Fruit fly (Drosophila melanogaster) ovary, adult (tissue): ENCODE measurements around the gene CG7607.

Source experiments
- CG17801 ChIP-seq: fragments of 200-800 bp; optimal IDR thresholded peaks from 2 replicates; lab custom pipeline; 2019; ENCODE audit warnings: missing biosample characterization, mild to moderate bottlenecking, missing genetic modification characterization, moderate library complexity; ENCODE audit not compliant: partially characterized antibody

Gene CG7607

dm6 chr3L:11199320-11199719 lies at the start of gene CG7607:
CG7607 (plus strand) TSS chr3L:11199620.
- TF ChIP-seq CG17801, result no peak

- no peak for TF ChIP-seq CG17801
These were observed 48.6 kb upstream of the CG7607 start, which contains the start of gene CG6216 for dm6 chr3L:11150735-11151287. CG6216 (minus strand) TSS chr3L:11150785.

DNA sequence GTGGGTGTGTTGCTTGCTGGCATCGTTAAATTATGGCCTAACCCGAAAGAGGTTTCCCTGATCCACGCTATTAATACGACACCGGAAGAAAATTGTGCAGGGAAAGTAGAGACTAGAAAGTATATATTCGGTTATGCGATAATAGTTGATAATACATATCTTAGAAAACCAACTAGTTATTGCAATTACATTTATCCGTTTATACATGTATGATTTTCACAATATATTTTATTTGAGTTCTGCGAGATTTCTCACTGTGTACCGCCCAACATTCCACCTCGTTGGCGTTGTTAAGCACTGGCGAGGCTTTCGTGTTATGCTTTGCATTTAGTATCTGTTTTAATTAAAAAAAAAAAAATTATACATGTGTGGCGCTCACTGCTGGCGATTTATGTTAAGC lies 44.0 kb upstream of the CG7607 start:
- TF ChIP-seq CG17801, result no peak

DNA sequence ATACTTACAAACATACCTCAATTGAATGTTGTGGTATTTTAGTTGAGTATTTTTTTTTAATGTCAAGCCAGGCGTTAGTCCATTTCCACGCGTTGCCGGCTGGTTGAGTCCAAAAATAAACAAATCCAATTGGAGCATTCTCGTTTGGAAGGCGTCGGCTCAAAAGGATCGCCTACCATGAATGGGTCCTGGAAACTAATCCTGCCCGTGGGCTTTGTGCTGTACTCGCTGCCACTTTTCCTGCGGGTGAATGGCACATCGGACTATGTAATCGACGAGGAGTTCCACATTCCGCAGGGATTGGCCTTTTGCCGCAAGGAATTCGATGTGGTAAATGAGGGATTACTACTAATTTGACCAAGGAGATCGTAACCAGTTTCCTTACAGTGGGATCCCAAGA lies 34.5 kb upstream of the CG7607 start, which contains the start of gene Alg10:
TSS of gene Alg10 (plus strand) at position 73 of the 400 bp plus-strand sequence.
- no peak for TF ChIP-seq CG17801

- TF ChIP-seq CG17801, result peak; percentile 75
These were observed 29.9 kb upstream of the CG7607 start, which contains the start of the genes wls and Adck5 for dm6 chr3L:11169299-11170181. wls (minus strand) TSS chr3L:11169625. Adck5 (plus strand) TSS chr3L:11169817.

DNA sequence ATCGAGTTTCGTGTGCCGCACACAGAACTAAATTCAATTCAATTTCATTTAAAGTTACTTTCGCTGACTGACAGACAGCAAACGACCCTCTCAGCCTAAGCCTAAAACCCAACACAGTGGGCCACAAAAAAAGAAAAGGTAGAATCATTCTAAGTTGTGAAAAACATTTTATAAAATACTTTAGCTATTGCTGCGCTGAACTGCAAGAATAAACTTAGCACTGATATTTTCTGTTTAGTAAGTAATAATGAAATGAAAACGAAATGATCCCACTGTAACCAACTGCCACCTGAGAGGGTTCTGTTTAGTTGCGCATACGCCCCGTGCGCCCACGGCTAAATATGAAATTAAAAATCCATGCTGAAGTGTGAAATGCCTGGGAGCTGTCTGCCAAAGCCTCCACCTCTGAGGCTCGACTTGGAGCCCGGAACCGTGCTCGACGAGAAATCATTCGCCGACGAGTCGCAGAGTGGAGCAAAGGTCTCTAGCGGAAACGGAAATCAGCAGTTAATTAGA lies 26.3 kb upstream of the CG7607 start, which contains the start of gene CG14142:
TSS of gene CG14142 (plus strand) at position 466 of the 516 bp plus-strand sequence.
- TF ChIP-seq CG17801, result no peak

DNA sequence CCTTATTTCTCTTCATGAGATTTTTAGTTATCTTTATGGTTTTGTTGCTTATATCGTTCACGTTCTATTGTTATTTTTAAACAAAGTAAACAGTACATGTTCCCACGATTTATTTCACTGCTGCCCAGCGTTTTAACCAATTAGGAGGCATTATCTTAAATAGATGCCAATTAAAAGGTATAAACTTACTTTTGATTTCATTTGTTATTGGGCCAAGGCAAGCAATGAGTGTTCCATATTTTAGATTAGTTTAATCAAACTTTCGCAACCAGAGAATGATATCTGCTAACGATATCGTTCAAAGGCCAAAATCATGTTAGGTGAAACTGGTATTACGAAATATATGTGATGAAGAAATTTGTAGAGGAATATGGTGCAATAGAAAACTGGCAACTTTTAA lies 16.4 kb upstream of the CG7607 start:
- TF ChIP-seq CG17801, result no peak

DNA sequence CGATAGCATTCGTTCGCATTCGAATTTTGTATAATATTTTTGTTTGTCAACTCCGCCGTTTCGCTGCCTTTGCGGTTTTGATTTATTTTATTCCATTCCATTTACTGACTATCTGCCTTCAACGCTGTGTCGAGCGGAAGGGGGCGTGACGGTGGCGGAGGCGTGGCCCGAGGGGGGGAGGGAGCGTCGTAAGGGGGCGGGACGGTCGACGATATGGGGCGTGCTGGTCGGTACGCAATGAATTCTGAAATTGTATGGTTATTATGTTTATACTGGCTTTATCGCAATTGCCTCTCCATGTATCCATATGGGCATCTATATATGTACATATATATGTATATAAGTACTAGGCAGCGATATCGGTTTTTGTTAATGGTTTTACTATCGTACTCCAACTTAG lies 15.5 kb upstream of the CG7607 start:
- TF ChIP-seq CG17801, result no peak

dm6 chr3L:11186768-11187167 lies 12.7 kb upstream of the CG7607 start:
- TF ChIP-seq CG17801, result no peak

- no peak for TF ChIP-seq CG17801
These were observed 9.4 kb upstream of the CG7607 start for dm6 chr3L:11190022-11190421.

DNA sequence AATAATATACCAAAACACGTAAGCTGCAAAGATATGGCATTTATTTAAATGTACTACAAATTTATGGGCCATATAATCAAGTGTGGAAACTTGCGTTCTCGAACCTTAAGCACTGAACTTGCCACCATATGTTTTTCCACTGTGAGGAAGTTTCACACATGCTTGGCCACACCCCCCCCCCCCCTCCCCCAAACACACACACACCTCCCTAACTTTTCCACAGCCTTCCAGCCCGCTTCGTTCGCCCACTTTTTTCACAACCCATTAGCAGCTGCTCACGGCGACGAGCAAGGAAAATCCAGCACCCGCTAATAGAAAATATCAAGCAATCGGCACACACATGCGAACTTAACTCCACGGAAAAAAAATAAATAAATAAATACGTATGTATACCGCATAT lies 4.1 kb upstream of the CG7607 start:
- TF ChIP-seq CG17801, result no peak

DNA sequence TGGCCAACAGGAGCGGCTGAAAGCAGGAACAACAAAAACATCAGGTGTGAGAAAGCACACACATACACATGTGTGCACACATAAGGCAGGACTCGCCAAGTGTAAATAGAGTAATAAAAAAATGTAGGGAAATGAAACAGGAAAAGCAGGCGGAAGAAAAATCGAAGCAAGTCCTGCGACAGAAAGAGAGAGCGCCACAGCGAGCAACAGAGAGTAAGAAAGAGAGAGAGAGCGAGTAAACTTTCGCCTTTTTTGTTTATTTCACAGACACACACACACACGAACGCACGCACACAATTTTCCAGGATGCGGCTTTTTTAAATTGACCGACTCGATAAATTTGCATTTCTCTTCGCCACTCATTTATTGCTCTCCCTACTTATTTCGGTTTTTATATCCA lies 2.6 kb upstream of the CG7607 start:
- TF ChIP-seq CG17801, result no peak

DNA sequence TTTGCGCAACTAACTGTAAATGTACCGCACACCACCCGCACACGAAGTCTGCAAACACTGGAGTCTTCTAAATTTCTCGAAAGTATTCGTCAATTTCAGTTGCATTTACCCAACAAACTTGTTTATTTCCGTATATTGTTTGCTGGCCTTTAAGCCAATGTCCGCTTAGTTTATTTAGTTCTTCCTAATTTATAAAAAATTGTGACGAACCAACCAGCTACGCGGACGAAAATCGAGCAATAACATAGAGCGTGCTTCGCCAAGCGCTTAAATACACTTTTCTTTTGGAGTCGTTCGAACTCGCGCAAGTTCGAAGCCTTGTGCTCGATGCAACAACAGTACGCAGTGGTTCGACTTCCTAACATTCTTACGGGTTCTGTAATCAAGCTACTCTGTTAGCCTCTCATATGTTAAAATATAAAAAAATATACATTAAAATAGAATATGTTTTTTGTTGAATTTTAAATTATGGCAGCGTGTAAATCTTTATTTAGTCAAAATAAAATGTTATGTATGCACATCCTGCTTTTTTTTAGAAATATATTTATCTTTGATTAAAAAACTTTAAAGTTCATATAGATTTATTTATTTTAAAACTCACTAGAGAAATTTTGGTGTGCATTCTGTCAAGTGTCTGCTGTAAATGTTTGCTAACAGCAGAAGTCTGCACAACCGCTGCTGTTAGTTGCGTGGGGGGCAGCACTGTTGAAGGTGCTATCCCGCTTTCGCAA lies 2.0 kb upstream of the CG7607 start, which contains the start of gene GlcAT-P:
TSS of gene GlcAT-P (minus strand) at position 246 of the 731 bp plus-strand sequence.
- TF ChIP-seq CG17801, result peak; percentile 79

DNA sequence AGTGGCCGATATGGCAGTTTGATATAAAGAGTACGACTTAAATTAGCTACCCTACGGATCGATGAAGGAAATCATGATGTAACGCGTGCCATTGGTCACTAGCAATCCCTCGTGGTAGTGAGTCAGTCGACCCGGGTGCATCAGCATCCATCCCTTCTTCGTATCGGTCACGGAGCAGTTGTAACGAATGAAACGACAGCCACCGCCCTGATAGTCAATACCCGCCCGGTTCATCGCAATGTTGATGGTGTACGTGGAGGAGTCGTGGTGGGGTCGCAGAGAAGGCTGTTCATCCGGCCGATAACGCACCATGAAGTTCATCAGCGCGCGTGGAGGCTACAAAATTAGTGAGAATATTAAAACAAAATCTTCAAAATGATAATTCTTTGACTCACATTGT lies 1.0 kb upstream of the CG7607 start:
- no peak for TF ChIP-seq CG17801

DNA sequence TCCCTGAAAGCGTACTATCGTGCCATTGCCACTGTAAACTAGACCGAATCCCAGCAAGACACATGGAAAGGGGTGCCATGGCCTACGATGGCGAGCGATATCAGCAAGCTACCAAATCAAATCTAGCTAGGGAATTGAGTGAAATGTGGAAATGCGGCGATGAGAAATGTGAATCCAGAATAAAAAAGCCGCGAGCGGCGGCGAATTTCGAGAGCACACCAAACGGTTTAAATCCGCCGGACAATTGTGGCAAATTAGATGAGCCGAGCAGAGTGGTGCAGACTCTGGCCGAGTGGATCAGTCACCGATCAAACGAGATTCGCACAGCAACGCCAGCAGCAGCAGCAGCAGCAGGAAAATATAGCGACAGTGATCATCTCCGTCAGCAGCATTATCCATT lies 1.6 kb downstream of the CG7607 start, which contains the start of gene nkt:
TSS of gene nkt (plus strand) at position 301 of the 400 bp plus-strand sequence.
- TF ChIP-seq CG17801, result no peak

- no peak for TF ChIP-seq CG17801
These were observed 4.5 kb downstream of the CG7607 start for dm6 chr3L:11203820-11204449.
